Worm (Caenorhabditis elegans): ENCODE results near the gene lin-15B.

The lin-15B gene

DNA sequence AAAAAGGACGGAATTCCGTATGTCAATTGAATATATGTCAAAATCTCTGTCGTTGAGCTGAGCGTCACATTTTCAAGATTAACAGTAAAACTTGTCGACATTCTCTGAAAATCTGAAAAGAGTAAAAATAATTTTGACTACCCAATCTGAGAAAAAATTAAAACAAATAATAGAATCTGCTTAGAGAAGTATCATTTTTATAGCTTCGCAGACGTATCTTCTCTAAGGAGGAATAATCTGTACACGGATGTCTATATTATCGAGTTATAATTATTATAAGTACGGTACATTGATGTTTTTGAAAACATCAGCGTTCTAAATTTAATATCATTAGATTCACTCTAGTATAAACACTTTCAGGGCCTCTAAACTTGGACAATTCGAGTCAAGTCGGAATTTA is 14.6 kb downstream of the lin-15B start, which contains the start of gene srg-64:
Gene srg-64, minus strand, starts transcription at position 101 of the 400 bp plus-strand sequence.
- TF ChIP-seq ztf-23 (GFP tag; IDR thresholded peaks at IDR 0.05), result no peak

ce11 chrX:15741852-15742251 is 15.9 kb downstream of the lin-15B start:
- peak; percentile 91 for TF ChIP-seq T22C8.4 (GFP tag; IDR thresholded peaks at IDR 0.05)
- peak; percentile 88 for TF ChIP-seq ztf-29 (GFP tag; IDR thresholded peaks at IDR 0.05)
- peak; percentile 88 for TF ChIP-seq ref-1 (GFP tag; conservative IDR thresholded peaks at IDR 0.05)
- peak; percentile 96 for TF ChIP-seq tab-1 (GFP tag; IDR thresholded peaks at IDR 0.05)
- TF ChIP-seq ztf-23 (GFP tag; IDR thresholded peaks at IDR 0.05), result peak; percentile 95
- TF ChIP-seq flt-1 (GFP tag; IDR thresholded peaks at IDR 0.05), result peak; percentile 96
- TF ChIP-seq cog-1 (tag; optimal IDR thresholded peaks at IDR 0.05), result peak; percentile 84
- peak; percentile 68 for TF ChIP-seq med-1 (GFP tag; optimal IDR thresholded peaks at IDR 0.05; ENCODE audit: insufficient read depth)
- peak; percentile 92 for TF ChIP-seq klf-2 (GFP tag; conservative IDR thresholded peaks at IDR 0.05)

ce11 chrX:15742310-15742709 is 16.4 kb downstream of the lin-15B start, which contains the start of gene nhr-255:
TSS of gene nhr-255 (plus strand) at chrX:15742610.
- TF ChIP-seq klf-2 (GFP tag; conservative IDR thresholded peaks at IDR 0.05) (no peak), flt-1 (GFP tag; IDR thresholded peaks at IDR 0.05) (no peak), ref-1 (GFP tag; conservative IDR thresholded peaks at IDR 0.05) (no peak), ztf-29 (GFP tag; IDR thresholded peaks at IDR 0.05) (no peak), cog-1 (tag; optimal IDR thresholded peaks at IDR 0.05) (no peak), tab-1 (GFP tag; IDR thresholded peaks at IDR 0.05) (no peak), med-1 (GFP tag; optimal IDR thresholded peaks at IDR 0.05; ENCODE audit: insufficient read depth) (no peak), ztf-23 (GFP tag; IDR thresholded peaks at IDR 0.05) (no peak), T22C8.4 (GFP tag; IDR thresholded peaks at IDR 0.05) (no peak)

- TF ChIP-seq tab-1 (GFP tag; IDR thresholded peaks at IDR 0.05), result no peak
Measured at ce11 chrX:15746705-15747104, 20.8 kb downstream of the lin-15B start, which contains the start of gene srxa-9. TSS of gene srxa-9 (plus strand) at chrX:15747005.

DNA sequence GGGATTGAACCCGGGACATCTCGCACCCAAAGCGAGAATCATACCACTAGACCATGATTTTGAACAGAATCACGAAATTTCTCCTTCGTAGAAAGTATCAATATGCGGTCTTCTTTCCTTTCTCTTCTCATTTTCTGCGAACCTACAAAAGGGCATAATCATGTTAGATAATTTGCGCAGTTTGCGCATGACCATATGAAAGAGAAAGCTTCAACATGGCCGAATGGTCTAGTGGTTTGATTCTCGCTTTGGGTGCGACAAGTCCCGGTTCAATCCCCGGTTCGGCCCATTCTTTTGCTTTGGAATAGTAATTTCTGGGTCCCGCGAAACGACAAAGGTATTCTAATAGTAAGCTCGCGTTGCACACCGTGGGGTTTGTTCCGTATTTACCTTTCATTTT is 21.9 kb downstream of the lin-15B start:
- TF ChIP-seq flt-1 (GFP tag; IDR thresholded peaks at IDR 0.05) (0 out of 2 replicates have a peak, but pooled peaks have one; percentile 13), ref-1 (GFP tag; conservative IDR thresholded peaks at IDR 0.05) (no peak), klf-2 (GFP tag; conservative IDR thresholded peaks at IDR 0.05) (no peak), ztf-29 (GFP tag; IDR thresholded peaks at IDR 0.05) (no peak), T22C8.4 (GFP tag; IDR thresholded peaks at IDR 0.05) (0 out of 2 replicates have a peak, but pooled peaks have one; percentile 5), tab-1 (GFP tag; IDR thresholded peaks at IDR 0.05) (0 out of 2 replicates have a peak, but pooled peaks have one; percentile 17)

- TF ChIP-seq T22C8.4 (GFP tag; IDR thresholded peaks at IDR 0.05) (no peak), tab-1 (GFP tag; IDR thresholded peaks at IDR 0.05) (no peak), klf-2 (GFP tag; conservative IDR thresholded peaks at IDR 0.05) (no peak), ztf-23 (GFP tag; IDR thresholded peaks at IDR 0.05) (no peak)
Measured at ce11 chrX:15751245-15751644, 25.3 kb downstream of the lin-15B start.

DNA sequence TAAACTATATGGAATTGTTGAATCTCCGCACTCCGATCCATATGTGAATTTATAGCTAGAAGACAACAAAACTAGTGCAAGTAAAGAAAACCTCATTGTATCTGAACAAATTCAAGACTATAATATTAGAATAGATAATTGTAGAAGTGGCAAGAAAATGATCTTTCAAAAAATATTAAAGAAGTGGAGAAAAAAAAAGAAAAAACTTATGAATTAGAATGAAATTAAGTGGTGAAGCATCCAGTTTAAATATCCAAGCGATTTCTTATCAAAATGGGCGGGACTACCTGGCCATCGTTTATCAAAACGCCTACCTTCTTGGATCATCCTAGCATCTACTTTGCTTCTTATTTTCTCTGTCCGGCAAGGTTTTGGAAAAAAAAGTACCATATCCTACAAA is 31.2 kb downstream of the lin-15B start, which contains the start of gene wrt-4:
Gene wrt-4, minus strand, starts transcription at position 101 of the 400 bp plus-strand sequence.
- TF ChIP-seq med-1 (GFP tag; optimal IDR thresholded peaks at IDR 0.05; ENCODE audit: insufficient read depth) (no peak), ztf-29 (GFP tag; IDR thresholded peaks at IDR 0.05) (no peak), ref-1 (GFP tag; conservative IDR thresholded peaks at IDR 0.05) (no peak), flt-1 (GFP tag; IDR thresholded peaks at IDR 0.05) (no peak), ztf-23 (GFP tag; IDR thresholded peaks at IDR 0.05) (no peak), klf-2 (GFP tag; conservative IDR thresholded peaks at IDR 0.05) (no peak), cog-1 (tag; optimal IDR thresholded peaks at IDR 0.05) (no peak), tab-1 (GFP tag; IDR thresholded peaks at IDR 0.05) (no peak), T22C8.4 (GFP tag; IDR thresholded peaks at IDR 0.05) (no peak)

- TF ChIP-seq T22C8.4 (GFP tag; IDR thresholded peaks at IDR 0.05) (no peak), klf-2 (GFP tag; conservative IDR thresholded peaks at IDR 0.05) (no peak), ref-1 (GFP tag; conservative IDR thresholded peaks at IDR 0.05) (no peak), cog-1 (tag; optimal IDR thresholded peaks at IDR 0.05) (no peak)
Measured at ce11 chrX:15759222-15759621, 33.3 kb downstream of the lin-15B start.

DNA sequence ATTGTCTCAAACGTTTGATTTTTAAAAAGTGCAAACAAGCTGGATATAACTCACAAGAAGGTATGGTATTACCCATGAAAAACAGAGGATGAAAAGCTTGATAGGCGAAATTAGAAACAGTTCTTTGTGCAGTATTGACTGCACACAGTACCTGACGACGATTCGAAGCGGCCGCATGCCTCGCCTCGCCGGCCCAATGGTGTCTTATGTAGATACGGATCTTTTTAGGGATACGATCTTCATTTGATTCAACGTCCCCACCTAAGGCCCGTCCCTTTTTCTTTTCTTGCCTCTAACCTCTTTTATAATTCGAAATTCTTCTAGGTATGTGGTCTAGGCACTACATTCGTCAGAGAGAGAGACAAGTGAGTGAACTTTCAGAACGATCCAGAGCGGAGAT is 40.2 kb downstream of the lin-15B start, which contains the start of gene bus-17:
Gene bus-17, minus strand, starts transcription at position 208 of the 400 bp plus-strand sequence.
- TF ChIP-seq T22C8.4 (GFP tag; IDR thresholded peaks at IDR 0.05) (no peak), med-1 (GFP tag; optimal IDR thresholded peaks at IDR 0.05; ENCODE audit: insufficient read depth) (no peak), ztf-23 (GFP tag; IDR thresholded peaks at IDR 0.05) (no peak), cog-1 (tag; optimal IDR thresholded peaks at IDR 0.05) (no peak), ztf-29 (GFP tag; IDR thresholded peaks at IDR 0.05) (no peak), ref-1 (GFP tag; conservative IDR thresholded peaks at IDR 0.05) (no peak), klf-2 (GFP tag; conservative IDR thresholded peaks at IDR 0.05) (no peak), tab-1 (GFP tag; IDR thresholded peaks at IDR 0.05) (no peak), flt-1 (GFP tag; IDR thresholded peaks at IDR 0.05) (no peak)

- TF ChIP-seq klf-2 (GFP tag; conservative IDR thresholded peaks at IDR 0.05), result no peak
Measured at ce11 chrX:15766861-15767260, 40.9 kb downstream of the lin-15B start.

- TF ChIP-seq T22C8.4 (GFP tag; IDR thresholded peaks at IDR 0.05), result no peak
- no peak for TF ChIP-seq tab-1 (GFP tag; IDR thresholded peaks at IDR 0.05)
- TF ChIP-seq klf-2 (GFP tag; conservative IDR thresholded peaks at IDR 0.05), result no peak
- TF ChIP-seq ztf-29 (GFP tag; IDR thresholded peaks at IDR 0.05), result no peak
- no peak for TF ChIP-seq ztf-23 (GFP tag; IDR thresholded peaks at IDR 0.05)
- no peak for TF ChIP-seq cog-1 (tag; optimal IDR thresholded peaks at IDR 0.05)
- TF ChIP-seq med-1 (GFP tag; optimal IDR thresholded peaks at IDR 0.05; ENCODE audit: insufficient read depth), result no peak
- TF ChIP-seq ref-1 (GFP tag; conservative IDR thresholded peaks at IDR 0.05), result no peak
- no peak for TF ChIP-seq flt-1 (GFP tag; IDR thresholded peaks at IDR 0.05)
Measured at ce11 chrX:15768532-15768931, 42.6 kb downstream of the lin-15B start.

Measured in whole organism, midembryonic.